Worm (Caenorhabditis elegans): Measurements from ENCODE around the gene ints-2.

Gene ints-2

ce11 chrV:14231656-14232055 is 46.2 kb downstream of the ints-2 start:
- no peak for TF ChIP-seq unc-130 (GFP tag; optimal IDR thresholded peaks at IDR 0.05)
- peak; percentile 22 for TF ChIP-seq nhr-80 (tag; optimal IDR thresholded peaks at IDR 0.05)

DNA sequence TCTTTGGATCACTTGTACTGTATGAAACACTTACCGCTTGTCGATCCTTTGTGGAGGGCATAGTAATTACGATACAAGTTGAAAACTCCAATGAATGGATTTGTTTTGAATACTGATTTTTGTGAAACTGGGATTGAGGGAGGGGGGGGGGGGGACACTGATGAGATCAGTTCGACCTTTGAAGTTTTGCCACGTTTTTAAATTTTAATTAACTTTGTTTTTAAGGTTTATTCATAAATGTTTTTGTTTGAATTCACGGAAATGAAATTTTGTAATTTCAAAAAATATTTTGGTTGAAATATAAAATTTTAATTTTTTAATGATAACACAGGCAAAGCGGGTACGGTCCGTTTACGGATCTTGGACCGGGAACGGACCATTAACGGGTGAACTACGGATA is 50.5 kb downstream of the ints-2 start, which contains the start of gene ent-3:
ent-3 (minus strand) TSS at position 101 of the 400 bp plus-strand sequence.
- TF ChIP-seq bed-1 (GFP tag; IDR thresholded peaks at IDR 0.05), result no peak
- TF ChIP-seq snpc-1.3 (tag; optimal IDR thresholded peaks at IDR 0.05; ENCODE audit: insufficient read depth), result no peak
- TF ChIP-seq ceh-91 (GFP tag; IDR thresholded peaks at IDR 0.05), result no peak
- TF ChIP-seq pbrm-1 (GFP tag; IDR thresholded peaks at IDR 0.05), result no peak
- TF ChIP-seq F52B5.7 (tag; optimal IDR thresholded peaks at IDR 0.05), result no peak
- no peak for TF ChIP-seq ekl-4 (GFP tag; IDR thresholded peaks at IDR 0.05)
- TF ChIP-seq aptf-2 (GFP tag; conservative IDR thresholded peaks at IDR 0.05), result no peak
- TF ChIP-seq attf-5 (GFP tag; optimal IDR thresholded peaks at IDR 0.05), result no peak
- no peak for TF ChIP-seq him-1 (tag; optimal IDR thresholded peaks at IDR 0.05)

DNA sequence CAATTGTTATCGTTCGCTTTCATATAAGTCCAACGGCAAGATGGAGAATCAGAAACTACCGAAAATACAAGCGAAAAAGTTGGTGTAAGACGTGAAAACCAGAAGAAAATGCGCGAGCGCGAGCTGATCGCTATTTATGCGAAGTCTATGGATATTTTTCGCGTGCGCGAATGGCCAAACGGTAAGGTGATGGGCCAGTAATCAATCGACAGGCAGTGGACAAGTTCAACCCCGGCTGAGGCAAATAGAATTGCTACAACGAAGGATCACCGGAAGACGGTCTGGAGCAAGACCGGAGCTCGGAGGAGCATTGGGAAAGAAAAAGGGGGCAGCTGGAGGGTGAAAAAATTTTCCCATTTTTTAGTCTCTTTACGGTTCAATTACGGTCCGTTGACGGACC is 52.0 kb downstream of the ints-2 start:
- TF ChIP-seq ekl-4 (GFP tag; IDR thresholded peaks at IDR 0.05), result peak; percentile 78
- TF ChIP-seq F39B2.1 (GFP tag; IDR thresholded peaks at IDR 0.05), result peak; percentile 75
- 0 out of 2 replicates have a peak, but pooled peaks have one; percentile 33 for TF ChIP-seq K11D2.4 (GFP tag; IDR thresholded peaks at IDR 0.05)
- TF ChIP-seq F37B4.10 (GFP tag; IDR thresholded peaks at IDR 0.05), result 0 out of 2 replicates have a peak, but pooled peaks have one; percentile 52
- peak; percentile 85 for TF ChIP-seq bed-2 (GFP tag; IDR thresholded peaks at IDR 0.05)
- peak; percentile 87 for TF ChIP-seq attf-6 (GFP tag; IDR thresholded peaks at IDR 0.05)
- 0 out of 2 replicates have a peak, but pooled peaks have one; percentile 29 for TF ChIP-seq ztf-28 (GFP tag; IDR thresholded peaks at IDR 0.05)
- TF ChIP-seq Y56A3A.18 (GFP tag; IDR thresholded peaks at IDR 0.05), result peak; percentile 80
- TF ChIP-seq C17E4.6 (GFP tag; IDR thresholded peaks at IDR 0.05), result 0 out of 2 replicates have a peak, but pooled peaks have one; percentile 21
- 0 out of 2 replicates have a peak, but pooled peaks have one; percentile 86 for TF ChIP-seq nhr-120 (GFP tag; IDR thresholded peaks at IDR 0.05)
- TF ChIP-seq sea-2 (GFP tag; IDR thresholded peaks at IDR 0.05), result peak; percentile 84; the same call in 1 of the 2 replicates
- peak; percentile 71 for TF ChIP-seq madf-6 (GFP tag; IDR thresholded peaks at IDR 0.05)
- TF ChIP-seq F33H1.4 (GFP tag; IDR thresholded peaks at IDR 0.05), result peak; percentile 57
- 0 out of 2 replicates have a peak, but pooled peaks have one; percentile 9 for TF ChIP-seq Y67H2A.10 (GFP tag; conservative IDR thresholded peaks at IDR 0.05)
- TF ChIP-seq aptf-3 (GFP tag; IDR thresholded peaks at IDR 0.05), result peak; percentile 90
- TF ChIP-seq bed-1 (GFP tag; IDR thresholded peaks at IDR 0.05), result 0 out of 2 replicates have a peak, but pooled peaks have one; percentile 78
- peak; percentile 79 for TF ChIP-seq pbrm-1 (GFP tag; IDR thresholded peaks at IDR 0.05)
- TF ChIP-seq tbp1 (GFP tag; optimal IDR thresholded peaks at IDR 0.05), result peak; percentile 81
- TF ChIP-seq madf-8 (GFP tag; conservative IDR thresholded peaks at IDR 0.05), result peak; percentile 53
- peak; percentile 67; the same call in 1 of the 2 replicates for TF ChIP-seq ceh-100 (GFP tag; IDR thresholded peaks at IDR 0.05)
- TF ChIP-seq dox-1 (GFP tag; IDR thresholded peaks at IDR 0.05), result peak; percentile 87
- 0 out of 2 replicates have a peak, but pooled peaks have one; percentile 18 for TF ChIP-seq Y79H2A.3 (GFP tag; conservative IDR thresholded peaks at IDR 0.05)
- peak; percentile 64; the same call in 1 of the 2 replicates for TF ChIP-seq Y53G8AR.9 (GFP tag; conservative IDR thresholded peaks at IDR 0.05)
- TF ChIP-seq hmg-20 (GFP tag; IDR thresholded peaks at IDR 0.05), result peak; percentile 60; the same call in 1 of the 2 replicates
- TF ChIP-seq mcd-1 (GFP tag; IDR thresholded peaks at IDR 0.05), result peak; percentile 61
- peak; percentile 68; the same call in 1 of the 2 replicates for TF ChIP-seq ceh-40 (GFP tag; IDR thresholded peaks at IDR 0.05)
- TF ChIP-seq ztf-25 (GFP tag; IDR thresholded peaks at IDR 0.05), result peak; percentile 95
- peak; percentile 57; the same call in 1 of the 2 replicates for TF ChIP-seq nfyb-1 (GFP tag; IDR thresholded peaks at IDR 0.05)
- TF ChIP-seq rcor-1 (GFP tag; IDR thresholded peaks at IDR 0.05), result peak; percentile 59
- peak; percentile 99 for TF ChIP-seq lin-26 (GFP tag; IDR thresholded peaks at IDR 0.05)
- peak; percentile 68; the same call in 1 of the 2 replicates for TF ChIP-seq Y95B8A.8 (GFP tag; IDR thresholded peaks at IDR 0.05)
- TF ChIP-seq cebp-2 (GFP tag; IDR thresholded peaks at IDR 0.05), result peak; percentile 96
- TF ChIP-seq B0261.1 (tag; optimal IDR thresholded peaks at IDR 0.05), result peak; percentile 52
- TF ChIP-seq attf-3 (GFP tag; conservative IDR thresholded peaks at IDR 0.05), result 0 out of 2 replicates have a peak, but pooled peaks have one; percentile 35
- TF ChIP-seq Y53F4B.3 (GFP tag; IDR thresholded peaks at IDR 0.05), result 0 out of 2 replicates have a peak, but pooled peaks have one; percentile 18
- TF ChIP-seq hmg-1.2 (GFP tag; IDR thresholded peaks at IDR 0.05), result peak; percentile 72
